Worm (Caenorhabditis elegans) whole organism, L1 larva: ENCODE results near the gene F46H5.5.

Source experiments
- C16A3.4 ChIP-seq: fragments of 150-350 bp; optimal IDR thresholded peaks from 2 replicates; lab custom pipeline; 2014; ENCODE audit warnings: missing biosample characterization, missing genetic modification characterization
- C34B4.2 ChIP-seq: sonication (generic microtip); optimal IDR thresholded peaks from 2 replicates; lab custom pipeline; 2017; ENCODE audit warnings: mild to moderate bottlenecking, missing genetic modification characterization, missing compliant biosample characterization
- F16B12.6 ChIP-seq: fragments of 150-350 bp; optimal IDR thresholded peaks from 2 replicates; lab custom pipeline; 2014; ENCODE audit warnings: missing biosample characterization, missing genetic modification characterization
- alr-1 ChIP-seq: fragments of 200-800 bp; sonication (Bioruptor generic); optimal IDR thresholded peaks from 2 replicates; lab custom pipeline; 2018; ENCODE audit warnings: borderline replicate concordance, mild to moderate bottlenecking, missing genetic modification characterization, missing compliant biosample characterization
- blmp-1 ChIP-seq: fragments of 150-350 bp; optimal IDR thresholded peaks from 2 replicates; lab custom pipeline; 2014; ENCODE audit warnings: missing biosample characterization, missing genetic modification characterization
- ceh-63 ChIP-seq: fragments of 200-800 bp; sonication (Bioruptor generic); optimal IDR thresholded peaks from 2 replicates; lab custom pipeline; 2018; ENCODE audit warnings: mild to moderate bottlenecking, missing genetic modification characterization, missing compliant biosample characterization
- ceh-88 ChIP-seq: fragments of 200-800 bp; sonication (Bioruptor generic); IDR thresholded peaks from 2 replicates; pipeline ENCODE4 v1.3.6; 2022; ENCODE audit warnings: missing genetic modification characterization, missing compliant biosample characterization
- ceh-90 ChIP-seq: sonication (generic microtip); optimal IDR thresholded peaks from 2 replicates; lab custom pipeline; 2016; ENCODE audit warnings: missing genetic modification characterization, missing compliant biosample characterization
- ces-1 ChIP-seq: fragments of 150-350 bp; optimal IDR thresholded peaks from 2 replicates; lab custom pipeline; 2014; ENCODE audit warnings: missing biosample characterization, missing genetic modification reagents, missing genetic modification characterization
- dpl-1 ChIP-seq, 3 experiments: fragments of 150-350 bp in 2 of 3; sonication (generic microtip) in 1 of 3; optimal IDR thresholded peaks; 2 replicates each; lab custom pipeline; 2014 to 2017; ENCODE audit warnings: missing biosample characterization in 3 of 3, missing genetic modification characterization in 3 of 3, missing genetic modification reagents in 3 of 3
- ets-5 ChIP-seq: fragments of 200-800 bp; sonication (Bioruptor generic); IDR thresholded peaks from 2 replicates; pipeline ENCODE4 v1.3.6; 2022; ENCODE audit warnings: missing genetic modification characterization, missing compliant biosample characterization
- fkh-10 ChIP-seq: sonication (generic microtip); optimal IDR thresholded peaks from 2 replicates; lab custom pipeline; 2017; ENCODE audit warnings: missing biosample characterization, missing genetic modification reagents, missing genetic modification characterization
- fkh-4 ChIP-seq: sonication (generic microtip); optimal IDR thresholded peaks from 2 replicates; lab custom pipeline; 2016; ENCODE audit warnings: missing compliant biosample characterization, missing genetic modification characterization, borderline replicate concordance
- fkh-8 ChIP-seq: sonication (generic microtip); optimal IDR thresholded peaks from 2 replicates; lab custom pipeline; 2016; ENCODE audit warnings: mild to moderate bottlenecking, missing genetic modification characterization, missing compliant biosample characterization
- grh-1 ChIP-seq: fragments of 200-800 bp; sonication (Bioruptor generic); IDR thresholded peaks from 2 replicates; pipeline ENCODE4 v1.3.6; 2022; ENCODE audit warnings: missing genetic modification reagents, missing genetic modification characterization, missing compliant biosample characterization
- hpl-2 ChIP-seq: fragments of 150-350 bp; optimal IDR thresholded peaks from 2 replicates; lab custom pipeline; 2014; ENCODE audit warnings: missing biosample characterization, missing genetic modification reagents, missing genetic modification characterization
- irx-1 ChIP-seq: sonication (generic microtip); optimal IDR thresholded peaks from 2 replicates; lab custom pipeline; 2016; ENCODE audit warnings: missing genetic modification characterization, missing compliant biosample characterization
- isw-1 ChIP-seq: fragments of 200-800 bp; sonication (Bioruptor generic); IDR thresholded peaks from 2 replicates; pipeline ENCODE4 v1.3.6; 2022; ENCODE audit warnings: missing genetic modification characterization, missing compliant biosample characterization
- jun-1 ChIP-seq: fragments of 150-350 bp; optimal IDR thresholded peaks from 2 replicates; lab custom pipeline; 2014; ENCODE audit warnings: missing biosample characterization, missing genetic modification reagents, missing genetic modification characterization
- lin-15B ChIP-seq: fragments of 150-350 bp; sonication (generic microtip); optimal IDR thresholded peaks from 3 replicates; lab custom pipeline; 2014; ENCODE audit warnings: missing biosample characterization, missing genetic modification characterization
- lsy-2 ChIP-seq, 2 experiments: fragments of 150-350 bp; optimal IDR thresholded peaks; 2 replicates each; lab custom pipeline; 2014; ENCODE audit warnings: missing biosample characterization in 2 of 2, missing genetic modification characterization in 2 of 2
- mef-2 ChIP-seq: fragments of 150-350 bp; optimal IDR thresholded peaks from 2 replicates; lab custom pipeline; 2014; ENCODE audit warnings: missing biosample characterization, missing genetic modification characterization
- nhr-12 ChIP-seq: sonication (generic microtip); optimal IDR thresholded peaks from 2 replicates; lab custom pipeline; 2017; ENCODE audit warnings: missing biosample characterization, missing genetic modification characterization
- nhr-237 ChIP-seq: fragments of 150-350 bp; optimal IDR thresholded peaks from 2 replicates; lab custom pipeline; 2014; ENCODE audit warnings: missing biosample characterization, missing genetic modification characterization
- nhr-28 ChIP-seq: fragments of 150-350 bp; optimal IDR thresholded peaks from 2 replicates; lab custom pipeline; 2014; ENCODE audit warnings: missing biosample characterization, missing genetic modification characterization
- nhr-76 ChIP-seq: sonication (generic microtip); optimal IDR thresholded peaks from 2 replicates; lab custom pipeline; 2017; ENCODE audit warnings: missing biosample characterization, missing genetic modification characterization
- nhr-77 ChIP-seq: fragments of 150-350 bp; optimal IDR thresholded peaks from 2 replicates; lab custom pipeline; 2014; ENCODE audit warnings: missing biosample characterization, missing genetic modification characterization
- nhr-84 ChIP-seq: sonication (generic microtip); optimal IDR thresholded peaks from 2 replicates; lab custom pipeline; 2017; ENCODE audit warnings: missing biosample characterization, missing genetic modification characterization
- nhr-85 ChIP-seq: sonication (generic microtip); peaks from one replicate; lab custom pipeline; 2016; ENCODE audit warnings: missing genetic modification characterization, inconsistent platforms, missing compliant biosample characterization
- pag-3 ChIP-seq: sonication (generic microtip); optimal IDR thresholded peaks from 2 replicates; lab custom pipeline; 2017; ENCODE audit warnings: missing genetic modification characterization, mild to moderate bottlenecking, missing compliant biosample characterization, antibody characterized with exemption, borderline replicate concordance; ENCODE audit not compliant: insufficient read depth
- pax-3 ChIP-seq: fragments of 200-800 bp; sonication (Bioruptor generic); optimal IDR thresholded peaks from 2 replicates; lab custom pipeline; 2018; ENCODE audit warnings: mild to moderate bottlenecking, missing genetic modification characterization, moderate library complexity, missing compliant biosample characterization
- pqm-1 ChIP-seq: sonication (generic microtip); optimal IDR thresholded peaks from 3 replicates; lab custom pipeline; 2017; ENCODE audit warnings: missing biosample characterization, missing genetic modification characterization
- snu-23 ChIP-seq: sonication (generic microtip); optimal IDR thresholded peaks from 2 replicates; lab custom pipeline; 2016; ENCODE audit warnings: missing genetic modification characterization, missing compliant biosample characterization
- sox-4 ChIP-seq: sonication (generic microtip); optimal IDR thresholded peaks from 2 replicates; lab custom pipeline; 2016; ENCODE audit warnings: missing genetic modification characterization, missing compliant biosample characterization
- tbx-2 ChIP-seq: sonication (generic microtip); optimal IDR thresholded peaks from 2 replicates; lab custom pipeline; 2016; ENCODE audit warnings: missing genetic modification characterization, missing compliant biosample characterization
- tlp-1 ChIP-seq: fragments of 150-350 bp; optimal IDR thresholded peaks from 2 replicates; lab custom pipeline; 2014; ENCODE audit warnings: missing biosample characterization, missing genetic modification characterization
- unc-30 ChIP-seq: sonication (generic microtip); optimal IDR thresholded peaks from 2 replicates; lab custom pipeline; 2017; ENCODE audit warnings: missing biosample characterization, missing genetic modification characterization
- unc-62 ChIP-seq: fragments of 150-350 bp; optimal IDR thresholded peaks from 2 replicates; lab custom pipeline; 2014; ENCODE audit warnings: missing biosample characterization, missing genetic modification reagents, missing genetic modification characterization
- unc-86 ChIP-seq: sonication (generic microtip); optimal IDR thresholded peaks from 2 replicates; lab custom pipeline; 2016; ENCODE audit warnings: missing genetic modification characterization, missing compliant biosample characterization
- unc-98 ChIP-seq: fragments of 200-800 bp; sonication (Bioruptor generic); IDR thresholded peaks from 2 replicates; pipeline ENCODE4 v1.3.6; 2022; ENCODE audit warnings: missing genetic modification characterization, missing compliant biosample characterization
- vab-15 ChIP-seq: sonication (generic microtip); optimal IDR thresholded peaks from 2 replicates; lab custom pipeline; 2017; ENCODE audit warnings: missing genotype, mild to moderate bottlenecking, missing genetic modification characterization, missing compliant biosample characterization
- xbp-1 ChIP-seq: sonication (generic microtip); optimal IDR thresholded peaks from 2 replicates; lab custom pipeline; 2016; ENCODE audit warnings: missing genetic modification characterization, missing compliant biosample characterization
- zag-1 ChIP-seq: fragments of 150-350 bp; optimal IDR thresholded peaks from 2 replicates; lab custom pipeline; 2014; ENCODE audit warnings: missing biosample characterization, missing genetic modification characterization
- ztf-11 ChIP-seq, 2 experiments: sonication (generic microtip); optimal IDR thresholded peaks; 2 replicates each; lab custom pipeline; 2016 to 2017; ENCODE audit warnings: missing genetic modification characterization in 2 of 2, missing biosample characterization in 1 of 2, missing compliant biosample characterization in 1 of 2
- ztf-4 ChIP-seq: fragments of 150-350 bp; optimal IDR thresholded peaks from 2 replicates; lab custom pipeline; 2014; ENCODE audit warnings: missing biosample characterization, missing genetic modification characterization

Gene F46H5.5

ce11 chrX:7271968-7272367 is 15.2 kb upstream of the F46H5.5 start, which contains the start of gene F46H5.11:
Gene F46H5.11 (minus strand): TSS chrX:7272068.
- TF ChIP-seq ceh-63 (no peak), F16B12.6 (tag; lab: Kevin White, UChicago) (no peak), irx-1 (no peak), lsy-2 (tag; optimal IDR thresholded peaks at IDR 0.05; lab: Kevin White, UChicago) (no peak)

ce11 chrX:7269379-7269778 is 12.6 kb upstream of the F46H5.5 start, which contains the start of gene grd-7:
Gene grd-7 (minus strand): TSS chrX:7269479.
- no peak for TF ChIP-seq tbx-2 (tag; lab: Kevin White, UChicago)
- peak; percentile 22 for TF ChIP-seq blmp-1 (tag; lab: Kevin White, UChicago)
- no peak for TF ChIP-seq irx-1
- TF ChIP-seq unc-30 = no peak
- TF ChIP-seq isw-1 (GFP tag; lab: Robert Waterston, UW) = no peak
- TF ChIP-seq pqm-1 (tag; lab: Kevin White, UChicago) = no peak

- TF ChIP-seq ces-1 (GFP tag; lab: Kevin White, UChicago) (no peak), nhr-77 (tag; lab: Kevin White, UChicago) (no peak), lin-15B (no peak), tbx-2 (tag; lab: Kevin White, UChicago) (no peak), ets-5 (GFP tag; lab: Robert Waterston, UW) (no peak), ceh-90 (tag; lab: Kevin White, UChicago) (no peak), pag-3 (tag; lab: Kevin White, UChicago) (no peak), pax-3 (no peak), grh-1 (GFP tag; lab: Robert Waterston, UW) (no peak), unc-86 (tag; lab: Kevin White, UChicago) (no peak), C16A3.4 (tag; lab: Kevin White, UChicago) (no peak), nhr-237 (no peak), sox-4 (tag; lab: Kevin White, UChicago) (no peak), nhr-84 (tag; lab: Kevin White, UChicago) (no peak)
Measured at ce11 chrX:7268965-7269364, 12.2 kb upstream of the F46H5.5 start.

ce11 chrX:7265348-7265747 is 8.6 kb upstream of the F46H5.5 start, which contains the start of gene F46H5.2:
Gene F46H5.2 (plus strand): TSS chrX:7265648.
- TF ChIP-seq irx-1 (no peak), mef-2 (tag; lab: Kevin White, UChicago) (no peak), nhr-28 (no peak), alr-1 (tag; lab: Kevin White, UChicago) (no peak), xbp-1 (no peak), nhr-76 (no peak), unc-98 (GFP tag; lab: Robert Waterston, UW) (no peak), lsy-2 (tag; optimal IDR thresholded peaks at IDR 0.05; lab: Kevin White, UChicago) (no peak), ceh-88 (GFP tag; lab: Robert Waterston, UW) (no peak), nhr-85 (no peak), jun-1 (no peak), nhr-84 (tag; lab: Kevin White, UChicago) (no peak), unc-62 (GFP tag; lab: Kevin White, UChicago) (no peak), isw-1 (GFP tag; lab: Robert Waterston, UW) (no peak)

- no peak for TF ChIP-seq hpl-2 (GFP tag; lab: Kevin White, UChicago)
- TF ChIP-seq fkh-10 (GFP tag; lab: Kevin White, UChicago) = peak; percentile 78
- peak; percentile 65 for TF ChIP-seq ztf-4
- TF ChIP-seq ztf-11 (tag; optimal IDR thresholded peaks at IDR 0.05; lab: Kevin White, UChicago) = peak in 1 of 2 experiments; percentile 59
- TF ChIP-seq nhr-76 = no peak
- peak; percentile 60 to 85 for TF ChIP-seq lsy-2 (tag; optimal IDR thresholded peaks at IDR 0.05; lab: Kevin White, UChicago)
- no peak for TF ChIP-seq unc-30
- TF ChIP-seq snu-23 (GFP tag; lab: Kevin White, UChicago) = peak; percentile 97
- no peak for TF ChIP-seq ceh-88 (GFP tag; lab: Robert Waterston, UW)
- TF ChIP-seq tlp-1 (tag; lab: Kevin White, UChicago) = no peak
- TF ChIP-seq tbx-2 (tag; lab: Kevin White, UChicago) = peak; percentile 87
- TF ChIP-seq fkh-4 = peak; percentile 58
- TF ChIP-seq zag-1 (tag; lab: Kevin White, UChicago) = no peak
- TF ChIP-seq dpl-1 (GFP tag; optimal IDR thresholded peaks at IDR 0.05; lab: Kevin White, UChicago) = peak; percentile 25 to 47 (median 37)
- no peak for TF ChIP-seq C34B4.2
- TF ChIP-seq pag-3 (tag; lab: Kevin White, UChicago) = no peak
- TF ChIP-seq nhr-12 (tag; lab: Kevin White, UChicago) = no peak
- peak; percentile 68 for TF ChIP-seq irx-1
- peak; percentile 82 for TF ChIP-seq fkh-8 (tag; lab: Kevin White, UChicago)
- no peak for TF ChIP-seq vab-15 (tag; lab: Kevin White, UChicago)
Measured at ce11 chrX:7264591-7265306, 8.0 kb upstream of the F46H5.5 start.
